Fruit fly (Drosophila melanogaster): Measurements from ENCODE around the gene SecS.
A peak's percentile ranks its signal among the peaks of the same experiment; 100 is the strongest.

The SecS gene

dm6 chr3R:5606477-5606876, 5.2 kb downstream of the SecS start, which contains the start of gene asl (continued):
- TF ChIP-seq CG6163 (GFP tag; IDR thresholded peaks at IDR 0.05) (peak; percentile 70), vri (GFP tag; optimal IDR thresholded peaks at IDR 0.05) (peak; percentile 41), achi (GFP tag; optimal IDR thresholded peaks at IDR 0.05) (no peak), CG11762 (GFP tag; optimal IDR thresholded peaks at IDR 0.05; ENCODE audit: insufficient read depth) (no peak), pdm3 (GFP tag; optimal IDR thresholded peaks at IDR 0.05) (no peak), CG4318 (GFP tag; optimal IDR thresholded peaks at IDR 0.05) (no peak), CG6792 (GFP tag; optimal IDR thresholded peaks at IDR 0.05) (peak; percentile 38)

DNA sequence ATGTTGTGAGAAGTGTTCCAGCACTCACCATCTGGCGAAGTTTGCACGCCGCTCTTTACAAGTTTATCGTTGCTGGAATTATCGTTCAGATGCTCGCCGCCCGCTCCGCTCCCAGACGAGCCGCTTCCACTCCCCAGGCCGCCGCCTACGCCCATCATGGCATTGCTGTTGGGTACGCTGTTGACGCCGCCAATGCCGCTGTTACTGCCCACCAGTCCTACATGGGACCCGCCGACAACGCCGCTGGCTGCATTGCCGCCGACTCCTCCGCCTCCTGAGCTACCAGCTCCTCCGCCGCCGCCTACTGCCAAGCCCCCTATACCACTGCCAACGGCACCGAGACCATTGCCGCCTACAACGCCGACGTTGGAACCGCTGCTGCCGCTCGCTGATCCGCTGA, 7.2 kb downstream of the SecS start:
- no peak for TF ChIP-seq Smox (GFP tag; optimal IDR thresholded peaks at IDR 0.05)
- TF ChIP-seq CG8632 (GFP tag; optimal IDR thresholded peaks at IDR 0.05), result no peak
- TF ChIP-seq CG4318 (GFP tag; optimal IDR thresholded peaks at IDR 0.05), result no peak
- TF ChIP-seq Blimp-1 (GFP tag; optimal IDR thresholded peaks at IDR 0.05), result no peak
- TF ChIP-seq CG9139 (GFP tag; optimal IDR thresholded peaks at IDR 0.05), result no peak
- TF ChIP-seq CG6792 (GFP tag; optimal IDR thresholded peaks at IDR 0.05), result no peak
- no peak for TF ChIP-seq CG6163 (GFP tag; IDR thresholded peaks at IDR 0.05)

dm6 chr3R:5610656-5611055, 9.4 kb downstream of the SecS start:
- TF ChIP-seq vri (GFP tag; optimal IDR thresholded peaks at IDR 0.05), result peak; percentile 11
- no peak for TF ChIP-seq CG32006 (GFP tag; optimal IDR thresholded peaks at IDR 0.05)

DNA sequence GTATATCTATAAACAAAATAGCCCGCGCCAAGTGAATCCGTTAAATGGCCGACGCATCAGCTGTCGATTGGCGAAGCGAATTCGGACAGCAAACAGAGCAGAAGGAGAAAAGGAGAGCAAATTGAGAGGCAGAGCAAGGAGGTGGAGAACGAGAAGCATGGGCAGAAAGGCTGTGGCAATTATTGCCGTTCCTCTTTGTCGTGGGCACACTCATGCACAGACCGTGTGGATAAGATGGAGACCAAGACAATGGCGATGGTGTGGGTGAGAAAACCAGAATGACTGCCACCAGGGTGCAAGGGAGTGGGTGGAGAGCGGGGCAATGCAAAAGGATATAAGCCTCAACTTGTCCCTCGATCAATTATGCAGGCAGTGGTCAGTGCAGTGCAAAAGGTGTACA, 9.9 kb downstream of the SecS start:
- TF ChIP-seq Eip75B (GFP tag; optimal IDR thresholded peaks at IDR 0.05) (peak; percentile 35), lz (GFP tag; optimal IDR thresholded peaks at IDR 0.05) (no peak), CG6163 (GFP tag; IDR thresholded peaks at IDR 0.05) (peak; percentile 75), Sox14 (GFP tag; optimal IDR thresholded peaks at IDR 0.05) (peak; percentile 14), Eip78C (GFP tag) (peak; percentile 65), CG8632 (GFP tag; optimal IDR thresholded peaks at IDR 0.05) (no peak)

dm6 chr3R:5611733-5612132, 10.5 kb downstream of the SecS start:
- TF ChIP-seq Blimp-1 (GFP tag; optimal IDR thresholded peaks at IDR 0.05) (no peak), topi (GFP tag; optimal IDR thresholded peaks at IDR 0.05) (peak; percentile 6)

- TF ChIP-seq CG6276 (GFP tag; optimal IDR thresholded peaks at IDR 0.05), result no peak
- no peak for TF ChIP-seq salr (GFP tag; optimal IDR thresholded peaks at IDR 0.05)
- TF ChIP-seq OdsH (GFP tag; optimal IDR thresholded peaks at IDR 0.05), result no peak
- no peak for TF ChIP-seq Ets96B (tag; optimal IDR thresholded peaks at IDR 0.05)
- TF ChIP-seq topi (GFP tag; optimal IDR thresholded peaks at IDR 0.05), result no peak
- no peak for TF ChIP-seq Eip93F (GFP tag; optimal IDR thresholded peaks at IDR 0.05)
- no peak for TF ChIP-seq CG8319 (GFP tag; optimal IDR thresholded peaks at IDR 0.05)
- no peak for TF ChIP-seq CG34406 (GFP tag; optimal IDR thresholded peaks at IDR 0.05)
- TF ChIP-seq Blimp-1 (GFP tag; optimal IDR thresholded peaks at IDR 0.05), result no peak
- peak; percentile 28 for TF ChIP-seq fd85E (GFP tag; optimal IDR thresholded peaks at IDR 0.05)
- TF ChIP-seq CG6854 (GFP tag; optimal IDR thresholded peaks at IDR 0.05), result peak; percentile 22
- peak; percentile 33 to 38 for TF ChIP-seq ss (GFP tag; optimal IDR thresholded peaks at IDR 0.05)
- TF ChIP-seq Gug (GFP tag; IDR thresholded peaks at IDR 0.05), result no peak
- no peak for TF ChIP-seq dac (GFP tag; optimal IDR thresholded peaks at IDR 0.05)
- TF ChIP-seq Sox102F (GFP tag; optimal IDR thresholded peaks at IDR 0.05), result no peak
- TF ChIP-seq vri (GFP tag; optimal IDR thresholded peaks at IDR 0.05), result peak; percentile 31
- TF ChIP-seq Smox (GFP tag; optimal IDR thresholded peaks at IDR 0.05), result no peak
- TF ChIP-seq CG16779 (tag; optimal IDR thresholded peaks at IDR 0.05), result no peak
- TF ChIP-seq CG10669 (GFP tag; optimal IDR thresholded peaks at IDR 0.05), result no peak
- TF ChIP-seq CG10631 (GFP tag; optimal IDR thresholded peaks at IDR 0.05), result no peak
- TF ChIP-seq svp (GFP tag), result peak; percentile 86
- no peak for TF ChIP-seq CG3032 (tag; optimal IDR thresholded peaks at IDR 0.05)
- TF ChIP-seq CG8632 (GFP tag; optimal IDR thresholded peaks at IDR 0.05), result no peak
- TF ChIP-seq CG1621 (tag; optimal IDR thresholded peaks at IDR 0.05), result no peak
- peak; percentile 48 for TF ChIP-seq Eip78C (GFP tag)
- TF ChIP-seq lz (GFP tag; optimal IDR thresholded peaks at IDR 0.05), result no peak
- TF ChIP-seq CG6808 (GFP tag; optimal IDR thresholded peaks at IDR 0.05), result no peak
- TF ChIP-seq Ets21C (GFP tag; optimal IDR thresholded peaks at IDR 0.05), result no peak
- TF ChIP-seq CG9139 (GFP tag; optimal IDR thresholded peaks at IDR 0.05), result peak; percentile 54
- TF ChIP-seq pdm3 (GFP tag; optimal IDR thresholded peaks at IDR 0.05), result no peak
- TF ChIP-seq esn (GFP tag; optimal IDR thresholded peaks at IDR 0.05), result no peak
Observed at dm6 chr3R:5612372-5613113, 11.3 kb downstream of the SecS start, which contains the start of gene Rga. Gene Rga (minus strand): TSS chr3R:5613112.

Measured in whole organism, prepupa.